Worm (Caenorhabditis elegans): ENCODE measurements around the gene sqv-8.

Gene sqv-8

DNA sequence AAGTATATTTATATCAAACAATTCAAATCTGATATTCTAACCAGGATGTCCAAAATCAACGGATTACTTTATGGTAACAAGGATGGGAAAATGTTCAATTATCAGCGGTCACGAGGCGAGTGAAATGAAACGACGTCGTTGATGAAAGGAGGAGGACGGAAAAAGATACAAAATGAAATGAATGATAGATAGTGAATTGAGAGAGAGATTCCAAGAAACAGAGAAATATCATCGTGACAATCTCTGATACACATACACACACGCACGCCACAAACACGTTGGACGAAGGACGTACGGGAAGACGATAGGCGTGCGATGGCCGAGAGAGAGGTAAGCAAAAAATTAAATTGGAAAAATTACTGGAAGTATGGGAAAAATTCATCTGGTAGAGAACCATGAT, 45.7 kb upstream of the sqv-8 start (continued):
- no peak for TF ChIP-seq pha-4 (GFP tag; IDR thresholded peaks at IDR 0.05)
- no peak for TF ChIP-seq pha-4 (tag; optimal IDR thresholded peaks at IDR 0.05)
- TF ChIP-seq F10B5.3 (tag; optimal IDR thresholded peaks at IDR 0.05): no peak
- no peak for TF ChIP-seq jun-1 (tag; optimal IDR thresholded peaks at IDR 0.05)
- no peak for TF ChIP-seq daf-8 (GFP tag; IDR thresholded peaks at IDR 0.05)
- no peak for TF ChIP-seq mdt-29 (GFP tag; IDR thresholded peaks at IDR 0.05)
- TF ChIP-seq ceh-82 (tag; optimal IDR thresholded peaks at IDR 0.05): no peak
- TF ChIP-seq ceh-20 (GFP tag; IDR thresholded peaks at IDR 0.05): 0 out of 2 replicates have a peak, but pooled peaks have one; percentile 47
- no peak for TF ChIP-seq mxl-2 (GFP tag; conservative IDR thresholded peaks at IDR 0.05)
- no peak for TF ChIP-seq ama-1 (optimal IDR thresholded peaks at IDR 0.05)
- no peak for TF ChIP-seq lim-7 (GFP tag; IDR thresholded peaks at IDR 0.05)
- TF ChIP-seq daf-12 (tag; optimal IDR thresholded peaks at IDR 0.05): no peak
- peak; percentile 0 for TF ChIP-seq mes-2 (tag; optimal IDR thresholded peaks at IDR 0.05; ENCODE audit: poor library complexity, severe bottlenecking)
- TF ChIP-seq ceh-44 (GFP tag; IDR thresholded peaks at IDR 0.05): no peak
- TF ChIP-seq sdz-12 (GFP tag; optimal IDR thresholded peaks at IDR 0.05): no peak
- no peak for TF ChIP-seq lin-39 (tag; optimal IDR thresholded peaks at IDR 0.05)
- peak; percentile 49 for TF ChIP-seq nhr-102 (tag; optimal IDR thresholded peaks at IDR 0.05)
- no peak for TF ChIP-seq set-16 (GFP tag; IDR thresholded peaks at IDR 0.05)
- 0 out of 2 replicates have a peak, but pooled peaks have one; percentile 53 for TF ChIP-seq dmd-8 (GFP tag; IDR thresholded peaks at IDR 0.05)
- no peak for TF ChIP-seq spr-3 (GFP tag; optimal IDR thresholded peaks at IDR 0.05)
- no peak for TF ChIP-seq F37D6.2 (tag; optimal IDR thresholded peaks at IDR 0.05)
- no peak for TF ChIP-seq arid-1 (GFP tag; conservative IDR thresholded peaks at IDR 0.05)
- TF ChIP-seq nhr-28 (tag; optimal IDR thresholded peaks at IDR 0.05): peak; percentile 91
- TF ChIP-seq pqm-1 (tag; optimal IDR thresholded peaks at IDR 0.05): peak; percentile 28
- peak; percentile 35 for TF ChIP-seq lin-13 (GFP tag; optimal IDR thresholded peaks at IDR 0.05)
- no peak for TF ChIP-seq fkh-10 (GFP tag; optimal IDR thresholded peaks at IDR 0.05)
- peak; percentile 66 for TF ChIP-seq mep-1 (tag; optimal IDR thresholded peaks at IDR 0.05)
- peak; percentile 29 for TF ChIP-seq nhr-25 (tag; optimal IDR thresholded peaks at IDR 0.05; ENCODE audit: borderline replicate concordance, insufficient read depth)
- TF ChIP-seq madf-9 (GFP tag; conservative IDR thresholded peaks at IDR 0.05): no peak
- no peak for TF ChIP-seq ceh-28 (tag; optimal IDR thresholded peaks at IDR 0.05)
- TF ChIP-seq ces-1 (GFP tag; optimal IDR thresholded peaks at IDR 0.05): no peak
- TF ChIP-seq spr-1 (tag; optimal IDR thresholded peaks at IDR 0.05): no peak
- no peak for TF ChIP-seq Y48G9A.11 (GFP tag; IDR thresholded peaks at IDR 0.05)
- TF ChIP-seq nhr-42 (GFP tag; IDR thresholded peaks at IDR 0.05): no peak
- no peak for TF ChIP-seq zfp-2 (tag; optimal IDR thresholded peaks at IDR 0.05)
- TF ChIP-seq unc-62 (GFP tag; optimal IDR thresholded peaks at IDR 0.05 in 1 of 2): peak in 1 of 2 experiments; percentile 100
- no peak for TF ChIP-seq unc-62 (tag; optimal IDR thresholded peaks at IDR 0.05)
- TF ChIP-seq T20F7.1 (GFP tag; optimal IDR thresholded peaks at IDR 0.05): no peak
- peak; percentile 94 for TF ChIP-seq dmd-6 (GFP tag; IDR thresholded peaks at IDR 0.05)
- no peak for TF ChIP-seq snpc-1.2 (GFP tag; IDR thresholded peaks at IDR 0.05)
- TF ChIP-seq unc-39 (tag; optimal IDR thresholded peaks at IDR 0.05): no peak
- no peak for TF ChIP-seq nhr-237 (tag; optimal IDR thresholded peaks at IDR 0.05)
- TF ChIP-seq php-3 (GFP tag; IDR thresholded peaks at IDR 0.05): peak; percentile 33; the same call in 1 of the 2 replicates
- no peak for TF ChIP-seq gei-8 (GFP tag; optimal IDR thresholded peaks at IDR 0.05)
- TF ChIP-seq zip-11 (GFP tag; IDR thresholded peaks at IDR 0.05): no peak
- TF ChIP-seq rbr-2 (tag; optimal IDR thresholded peaks at IDR 0.05): peak; percentile 29
- no peak for TF ChIP-seq fos-1 (tag; optimal IDR thresholded peaks at IDR 0.05)
- TF ChIP-seq F26F4.8 (GFP tag; conservative IDR thresholded peaks at IDR 0.05): no peak
- TF ChIP-seq nhr-11 (tag; optimal IDR thresholded peaks at IDR 0.05): peak; percentile 96
- TF ChIP-seq D1046.2 (GFP tag; IDR thresholded peaks at IDR 0.05): no peak
- TF ChIP-seq lin-15B (tag; optimal IDR thresholded peaks at IDR 0.05): no peak
- TF ChIP-seq ztf-11 (tag; optimal IDR thresholded peaks at IDR 0.05): no peak
- no peak for TF ChIP-seq Y5F2A.4 (GFP tag; optimal IDR thresholded peaks at IDR 0.05)
